Worm (Caenorhabditis elegans) whole organism, young adult: Measurements from ENCODE around the gene nuo-5.

Source experiments
- mel-28 ChIP-seq: sonication (generic microtip); optimal IDR thresholded peaks from 2 replicates; lab custom pipeline; 2016; ENCODE audit warnings: borderline replicate concordance, mild to moderate bottlenecking, missing genetic modification characterization, missing compliant biosample characterization
- snpc-4 ChIP-seq, 5 experiments: fragments of 150-350 bp in 1 of 5; sonication (generic microtip) in 4 of 5; optimal IDR thresholded peaks; 2 replicates each; lab custom pipeline; 2014 to 2018; ENCODE audit warnings: missing genetic modification characterization in 5 of 5, missing biosample characterization in 3 of 5, antibody characterized with exemption in 2 of 5, mild to moderate bottlenecking in 2 of 5, missing compliant biosample characterization in 2 of 5, missing genotype in 2 of 5, moderate library complexity in 2 of 5, missing genetic modification reagents in 1 of 5

ce11 chrV:2695935-2696334 lies 2.8 kb upstream of the nuo-5 start, which contains the start of gene Y45G12B.3:
- TF ChIP-seq snpc-4 (GFP tag; optimal IDR thresholded peaks at IDR 0.05; lab: Kevin White, UChicago), result no peak
- no peak for TF ChIP-seq snpc-4 (tag; optimal IDR thresholded peaks at IDR 0.05; lab: Kevin White, UChicago)
- no peak for TF ChIP-seq mel-28 (tag; lab: Kevin White, UChicago)
